Fruit fly (Drosophila melanogaster): Measurements from ENCODE around the gene bai.

Gene bai

dm6 chr3R:25049742-25050517, 10.8 kb downstream of the bai start (continued):
- TF ChIP-seq ara (GFP tag; IDR thresholded peaks at IDR 0.05) (no peak), chinmo (GFP tag; IDR thresholded peaks at IDR 0.05; ENCODE audit: partially characterized antibody) (no peak), lola (GFP tag; optimal IDR thresholded peaks at IDR 0.05) (no peak), CkIIα-i1 (GFP tag; IDR thresholded peaks at IDR 0.05) (no peak), CG7357 (GFP tag; IDR thresholded peaks at IDR 0.05) (no peak), btn (GFP tag; optimal IDR thresholded peaks at IDR 0.05) (no peak), chn (GFP tag; optimal IDR thresholded peaks at IDR 0.05) (no peak), esg (GFP tag; conservative IDR thresholded peaks at IDR 0.05) (no peak), Max (GFP tag; optimal IDR thresholded peaks at IDR 0.05) (no peak), ato (GFP tag; IDR thresholded peaks at IDR 0.05; ENCODE audit: partially characterized antibody) (no peak), Bdp1 (GFP tag; optimal IDR thresholded peaks at IDR 0.05) (no peak), CG9932 (GFP tag; IDR thresholded peaks at IDR 0.05) (no peak), Sry-δ (GFP tag; optimal IDR thresholded peaks at IDR 0.05) (peak; percentile 46), CG4854 (GFP tag; optimal IDR thresholded peaks at IDR 0.05) (no peak), org-1 (GFP tag; optimal IDR thresholded peaks at IDR 0.05) (no peak), hb (GFP tag; IDR thresholded peaks at IDR 0.05; ENCODE audit: partially characterized antibody) (no peak), ap (GFP tag; IDR thresholded peaks at IDR 0.05) (no peak), Taf1 (GFP tag; IDR thresholded peaks at IDR 0.05) (no peak), CG12942 (GFP tag; optimal IDR thresholded peaks at IDR 0.05) (no peak), CG18262 (tag; optimal IDR thresholded peaks at IDR 0.05) (peak; percentile 18), chif (GFP tag; optimal IDR thresholded peaks at IDR 0.05) (no peak), Dip3 (GFP tag; optimal IDR thresholded peaks at IDR 0.05) (peak; percentile 5), lmd (GFP tag; IDR thresholded peaks at IDR 0.05) (no peak), run (tag; optimal IDR thresholded peaks at IDR 0.05) (peak; percentile 21), CG12155 (GFP tag; optimal IDR thresholded peaks at IDR 0.05) (peak; percentile 85), CG13296 (GFP tag; optimal IDR thresholded peaks at IDR 0.05) (peak; percentile 49), vvl (GFP tag; IDR thresholded peaks at IDR 0.05) (no peak), da (GFP tag; optimal IDR thresholded peaks at IDR 0.05) (no peak), Gsc (GFP tag; IDR thresholded peaks at IDR 0.05) (no peak), CG17385 (GFP tag; optimal IDR thresholded peaks at IDR 0.05) (no peak), CG34376 (GFP tag; optimal IDR thresholded peaks at IDR 0.05) (peak; percentile 91), CG13894 (tag; optimal IDR thresholded peaks at IDR 0.05) (peak; percentile 89), chm (GFP tag; IDR thresholded peaks at IDR 0.05) (no peak), kay (GFP tag; optimal IDR thresholded peaks at IDR 0.05) (peak; percentile 93), slp2 (GFP tag; optimal IDR thresholded peaks at IDR 0.05) (no peak), lov (optimal IDR thresholded peaks at IDR 0.05) (no peak), lov (GFP tag; IDR thresholded peaks at IDR 0.05) (no peak), pnt (GFP tag; optimal IDR thresholded peaks at IDR 0.05) (no peak), dmrt99B (tag; optimal IDR thresholded peaks at IDR 0.05) (no peak), croc (GFP tag; conservative IDR thresholded peaks at IDR 0.05) (no peak), CG8944 (GFP tag; optimal IDR thresholded peaks at IDR 0.05) (no peak), tna (GFP tag; IDR thresholded peaks at IDR 0.05; ENCODE audit: partially characterized antibody) (no peak), Nf-YA (GFP tag; IDR thresholded peaks at IDR 0.05) (no peak), ATbp (GFP tag; optimal IDR thresholded peaks at IDR 0.05) (no peak), CG9817 (tag; optimal IDR thresholded peaks at IDR 0.05) (no peak), vfl (GFP tag; optimal IDR thresholded peaks at IDR 0.05) (no peak), wor (GFP tag; IDR thresholded peaks at IDR 0.05) (no peak), CG12104 (GFP tag; optimal IDR thresholded peaks at IDR 0.05) (no peak), Bteb2 (GFP tag; optimal IDR thresholded peaks at IDR 0.05) (no peak), TFAM (GFP tag; optimal IDR thresholded peaks at IDR 0.05) (no peak), h (optimal IDR thresholded peaks at IDR 0.05) (no peak), CG5953 (GFP tag; IDR thresholded peaks at IDR 0.05) (no peak)

Data from whole organism, embryonic.